Worm (Caenorhabditis elegans) whole organism, mixed stage, embryonic: ENCODE measurements around the gene C05D11.8.

Experiments
- blmp-1 ChIP-seq: fragments of 150-350 bp; optimal IDR thresholded peaks from 2 replicates; lab custom pipeline; 2014; ENCODE audit warnings: missing biosample characterization, missing genetic modification characterization
- elt-1 ChIP-seq: sonication (generic microtip); optimal IDR thresholded peaks from 2 replicates; lab custom pipeline; 2017; ENCODE audit warnings: missing genetic modification characterization, mild to moderate bottlenecking, missing compliant biosample characterization, antibody characterized with exemption, moderate library complexity, borderline replicate concordance; ENCODE audit not compliant: insufficient read depth
- elt-3 ChIP-seq: fragments of 150-350 bp; optimal IDR thresholded peaks from 2 replicates; lab custom pipeline; 2014; ENCODE audit warnings: missing biosample characterization, missing genetic modification characterization
- hlh-1 ChIP-seq: fragments of 150-350 bp; optimal IDR thresholded peaks from 2 replicates; lab custom pipeline; 2014; ENCODE audit warnings: missing biosample characterization, missing genetic modification reagents, missing genetic modification characterization
- nhr-2 ChIP-seq: fragments of 150-350 bp; optimal IDR thresholded peaks from 2 replicates; lab custom pipeline; 2014; ENCODE audit warnings: missing biosample characterization, missing genetic modification characterization
- nhr-237 ChIP-seq: fragments of 150-350 bp; optimal IDR thresholded peaks from 2 replicates; lab custom pipeline; 2014; ENCODE audit warnings: missing biosample characterization, missing genetic modification characterization
- nhr-76 ChIP-seq: sonication (generic microtip); optimal IDR thresholded peaks from 2 replicates; lab custom pipeline; 2017; ENCODE audit warnings: missing biosample characterization, missing genetic modification characterization
- unc-62 ChIP-seq: fragments of 150-350 bp; optimal IDR thresholded peaks from 2 replicates; lab custom pipeline; 2014; ENCODE audit warnings: missing biosample characterization, missing genetic modification reagents, missing genetic modification characterization

ce11 chrIII:6462610-6463009 lies 35.5 kb upstream of the C05D11.8 start, which contains the start of gene T26A5.8:
- no peak for TF ChIP-seq nhr-76 (tag; lab: Kevin White, UChicago)
- TF ChIP-seq hlh-1 (tag; lab: Kevin White, UChicago): no peak
- no peak for TF ChIP-seq elt-3 (tag; lab: Kevin White, UChicago)
- TF ChIP-seq unc-62 (GFP tag; lab: Kevin White, UChicago): no peak
- no peak for TF ChIP-seq nhr-237
- TF ChIP-seq nhr-2 (tag; lab: Kevin White, UChicago): no peak
- TF ChIP-seq blmp-1 (tag; lab: Kevin White, UChicago): no peak
- TF ChIP-seq elt-1 (tag; lab: Kevin White, UChicago): no peak
